Fruit fly (Drosophila melanogaster): Measurements from ENCODE around the gene Ravus.

Gene Ravus

DNA sequence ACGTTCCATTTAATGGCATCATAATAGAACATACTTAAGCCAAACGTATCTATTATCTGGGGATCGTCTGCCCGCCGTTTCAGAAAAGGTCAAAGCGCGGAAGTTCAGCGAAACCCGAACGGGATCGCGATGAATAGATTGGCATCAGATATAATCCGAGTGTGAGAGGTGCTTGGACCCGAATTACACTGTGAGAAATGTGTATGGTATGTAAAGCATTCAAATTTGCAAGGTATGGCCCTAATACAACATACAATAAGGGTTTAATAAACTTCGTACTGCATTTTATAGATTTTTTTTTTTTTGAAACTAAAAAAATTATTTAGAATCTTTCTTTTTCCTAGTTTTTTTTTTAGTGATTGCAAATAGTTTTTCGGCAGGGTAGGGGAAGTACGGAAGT lies 45.1 kb downstream of the Ravus start (continued):
- TF ChIP-seq CG10147 (GFP tag; optimal IDR thresholded peaks at IDR 0.05) (peak; percentile 30), Xbp1 (GFP tag; optimal IDR thresholded peaks at IDR 0.05) (no peak), Sox100B (GFP tag; optimal IDR thresholded peaks at IDR 0.05) (no peak), shn (GFP tag; optimal IDR thresholded peaks at IDR 0.05) (no peak), CG17361 (GFP tag; IDR thresholded peaks at IDR 0.05) (0 out of 3 replicates have a peak, but pooled peaks have one; percentile 17), Oli (tag; optimal IDR thresholded peaks at IDR 0.05) (no peak), CG8281 (tag; optimal IDR thresholded peaks at IDR 0.05) (no peak), CG14710 (tag; optimal IDR thresholded peaks at IDR 0.05) (no peak), pnt (GFP tag; optimal IDR thresholded peaks at IDR 0.05) (peak; percentile 7), p53 (GFP tag; optimal IDR thresholded peaks at IDR 0.05) (no peak), Hmr (GFP tag; optimal IDR thresholded peaks at IDR 0.05) (peak; percentile 12), CG10274 (GFP tag; optimal IDR thresholded peaks at IDR 0.05) (no peak), Trl (optimal IDR thresholded peaks at IDR 0.05) (no peak), Trl (GFP tag; optimal IDR thresholded peaks at IDR 0.05) (no peak), zfh1 (GFP tag; IDR thresholded peaks at IDR 0.05) (no peak), CG4730 (GFP tag; IDR thresholded peaks at IDR 0.05) (no peak), Blimp-1 (GFP tag; optimal IDR thresholded peaks at IDR 0.05) (no peak), gfzf (GFP tag; optimal IDR thresholded peaks at IDR 0.05) (no peak), CG2889 (GFP tag; IDR thresholded peaks at IDR 0.05) (no peak), CG32767 (GFP tag; IDR thresholded peaks at IDR 0.05) (no peak), sisA (GFP tag; IDR thresholded peaks at IDR 0.05) (no peak), B-H1 (GFP tag; IDR thresholded peaks at IDR 0.05) (no peak), CG4424 (GFP tag; optimal IDR thresholded peaks at IDR 0.05) (no peak), Bgb (GFP tag; IDR thresholded peaks at IDR 0.05; ENCODE audit: partially characterized antibody) (no peak), CG4282 (GFP tag; optimal IDR thresholded peaks at IDR 0.05) (no peak), h (optimal IDR thresholded peaks at IDR 0.05) (no peak), emc (GFP tag; optimal IDR thresholded peaks at IDR 0.05) (no peak), CG18619 (GFP tag; optimal IDR thresholded peaks at IDR 0.05) (no peak), CG9727 (GFP tag; optimal IDR thresholded peaks at IDR 0.05) (no peak), CoRest (tag; optimal IDR thresholded peaks at IDR 0.05) (no peak), nerfin-2 (GFP tag; IDR thresholded peaks at IDR 0.05; ENCODE audit: partially characterized antibody) (no peak), cato (GFP tag; optimal IDR thresholded peaks at IDR 0.05; ENCODE audit: borderline replicate concordance) (no peak), Bteb2 (GFP tag; optimal IDR thresholded peaks at IDR 0.05) (no peak), H2.0 (GFP tag; IDR thresholded peaks at IDR 0.05) (no peak), sna (GFP tag; IDR thresholded peaks at IDR 0.05; ENCODE audit: partially characterized antibody) (no peak), Abd-B (GFP tag; optimal IDR thresholded peaks at IDR 0.05) (no peak), CG2875 (GFP tag; optimal IDR thresholded peaks at IDR 0.05) (no peak), oc (tag; optimal IDR thresholded peaks at IDR 0.05) (no peak), Dip3 (GFP tag; optimal IDR thresholded peaks at IDR 0.05) (no peak), CG7928 (GFP tag; optimal IDR thresholded peaks at IDR 0.05) (peak; percentile 10), ftz-f1 (GFP tag; optimal IDR thresholded peaks at IDR 0.05) (no peak), CG11560 (tag; IDR thresholded peaks at IDR 0.05) (no peak), wor (GFP tag; IDR thresholded peaks at IDR 0.05) (no peak), Lpt (GFP tag; optimal IDR thresholded peaks at IDR 0.05) (no peak), CG9609 (GFP tag; optimal IDR thresholded peaks at IDR 0.05) (no peak), CG17829 (tag; optimal IDR thresholded peaks at IDR 0.05) (no peak), CG8478 (optimal IDR thresholded peaks at IDR 0.05) (no peak), CG11247 (GFP tag; IDR thresholded peaks at IDR 0.05) (no peak), CG1603 (tag; optimal IDR thresholded peaks at IDR 0.05) (no peak), CG16779 (GFP tag; IDR thresholded peaks at IDR 0.05) (no peak), exex (tag; optimal IDR thresholded peaks at IDR 0.05) (no peak), pita (GFP tag; optimal IDR thresholded peaks at IDR 0.05) (no peak), unc-4 (GFP tag; IDR thresholded peaks at IDR 0.05; ENCODE audit: partially characterized antibody) (no peak)
